Fruit fly (Drosophila melanogaster) S2 (cell line): ENCODE measurements around the gene CG13933.

ENCODE experiments used
- CG8478 ChIP-seq: fragments of >200 bp; optimal IDR thresholded peaks from 2 replicates; lab custom pipeline; 2018
- CTCF ChIP-seq, 2 experiments: fragments of >200 bp; optimal IDR thresholded peaks; 2 replicates each; lab custom pipeline; 2018

- TF ChIP-seq CTCF (optimal IDR thresholded peaks at IDR 0.05; lab: Kevin White, UChicago) (no peak), CG8478 (lab: Kevin White, UChicago) (no peak)
These were observed 39.3 kb downstream of the CG13933 start, which contains the start of gene Oseg4 for dm6 chr3L:1735603-1736002.
